Worm (Caenorhabditis elegans): ENCODE results near the gene ife-1.

DNA sequence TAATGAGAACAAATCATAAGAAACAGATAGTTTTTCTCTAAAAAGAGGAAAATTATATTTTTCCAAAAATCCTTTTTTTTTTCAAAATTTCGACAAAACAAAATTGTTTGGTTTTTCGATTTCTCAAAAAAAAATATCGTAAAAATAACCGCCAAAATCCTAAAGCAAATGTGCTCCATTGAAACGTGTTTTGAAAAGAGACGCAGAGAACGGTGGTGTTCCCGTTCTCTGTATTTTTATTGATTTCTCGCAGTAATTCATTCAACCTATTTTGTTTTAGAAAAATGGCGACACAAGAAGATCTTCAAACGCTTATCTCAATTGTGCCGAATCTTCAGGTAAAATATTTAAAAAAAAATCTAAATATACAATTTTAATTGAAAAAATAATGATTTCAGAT, 29.4 kb upstream of the ife-1 start, which contains the start of gene Y43F4B.10:
- TF ChIP-seq snpc-4 (tag; optimal IDR thresholded peaks at IDR 0.05) (no peak), blmp-1 (tag; optimal IDR thresholded peaks at IDR 0.05; ENCODE audit: insufficient read depth) (no peak), lsy-2 (tag; optimal IDR thresholded peaks at IDR 0.05) (peak in 1 of 2 experiments; percentile 60), nhr-11 (tag; optimal IDR thresholded peaks at IDR 0.05) (no peak), unc-62 (GFP tag; optimal IDR thresholded peaks at IDR 0.05) (no peak), nhr-77 (tag; optimal IDR thresholded peaks at IDR 0.05) (no peak), nhr-25 (tag; optimal IDR thresholded peaks at IDR 0.05) (no peak), mdl-1 (tag; optimal IDR thresholded peaks at IDR 0.05) (no peak), ztf-11 (tag; optimal IDR thresholded peaks at IDR 0.05) (no peak), mab-5 (tag; optimal IDR thresholded peaks at IDR 0.05) (no peak), elt-1 (tag; optimal IDR thresholded peaks at IDR 0.05) (no peak)
